Worm (Caenorhabditis elegans) whole organism, young adult: Measurements from ENCODE around the gene F55C10.4.

Source experiments
- B0019.2 ChIP-seq: fragments of 200-800 bp; sonication (Bioruptor generic); conservative IDR thresholded peaks from 2 replicates; pipeline ENCODE4 v1.3.6; 2022; ENCODE audit warnings: missing genetic modification reagents, missing genetic modification characterization, missing compliant biosample characterization
- B0035.1 ChIP-seq: sonication (generic microtip); optimal IDR thresholded peaks from 2 replicates; lab custom pipeline; 2016; ENCODE audit warnings: missing genetic modification characterization, mild to moderate bottlenecking, missing compliant biosample characterization, missing genotype, missing genetic modification reagents
- B0261.1 ChIP-seq: sonication (generic microtip); optimal IDR thresholded peaks from 2 replicates; lab custom pipeline; 2016; ENCODE audit warnings: mild to moderate bottlenecking, missing genetic modification characterization, moderate library complexity, missing compliant biosample characterization
- B0336.3 ChIP-seq: fragments of 200-800 bp; sonication (Bioruptor generic); IDR thresholded peaks from 2 replicates; pipeline ENCODE4 v1.3.6; 2022; ENCODE audit warnings: missing genetic modification characterization, missing compliant biosample characterization
- F10E7.11 ChIP-seq: sonication (generic microtip); optimal IDR thresholded peaks from 2 replicates; lab custom pipeline; 2017; ENCODE audit warnings: mild to moderate bottlenecking, missing genetic modification characterization, moderate library complexity, missing compliant biosample characterization
- F37B4.10 ChIP-seq: fragments of 200-800 bp; sonication (Bioruptor generic); IDR thresholded peaks from 2 replicates; pipeline ENCODE4 v1.3.6; 2022; ENCODE audit warnings: missing genetic modification characterization, missing compliant biosample characterization
- F52B5.7 ChIP-seq: sonication (generic microtip); optimal IDR thresholded peaks from 2 replicates; lab custom pipeline; 2016; ENCODE audit warnings: mild to moderate bottlenecking, missing genetic modification characterization, missing compliant biosample characterization
- F57A8.1 ChIP-seq: fragments of 200-800 bp; sonication (Bioruptor generic); optimal IDR thresholded peaks from 2 replicates; lab custom pipeline; 2018; ENCODE audit warnings: mild to moderate bottlenecking, missing genetic modification characterization, moderate library complexity, missing compliant biosample characterization
- T07F8.4 ChIP-seq: sonication (generic microtip); optimal IDR thresholded peaks from 2 replicates; lab custom pipeline; 2016; ENCODE audit warnings: mild to moderate bottlenecking, missing genetic modification characterization, moderate library complexity, missing compliant biosample characterization
- Y79H2A.3 ChIP-seq: fragments of 200-800 bp; sonication (Bioruptor generic); conservative IDR thresholded peaks from 2 replicates; pipeline ENCODE4 v1.3.6; 2022; ENCODE audit warnings: missing genetic modification reagents, missing genetic modification characterization, missing compliant biosample characterization
- ZK185.1 ChIP-seq: sonication (generic microtip); optimal IDR thresholded peaks from 2 replicates; lab custom pipeline; 2016; ENCODE audit warnings: mild to moderate bottlenecking, missing genetic modification characterization, missing compliant biosample characterization; ENCODE audit not compliant: poor library complexity, severe bottlenecking
- aptf-3 ChIP-seq: fragments of 200-800 bp; sonication (Bioruptor generic); IDR thresholded peaks from 2 replicates; pipeline ENCODE4 v1.3.6; 2022; ENCODE audit warnings: missing genetic modification characterization, missing compliant biosample characterization
- athp-1 ChIP-seq: sonication (generic microtip); optimal IDR thresholded peaks from 2 replicates; lab custom pipeline; 2017; ENCODE audit warnings: mild to moderate bottlenecking, missing genetic modification characterization, missing compliant biosample characterization
- ccch-3 ChIP-seq: fragments of 200-800 bp; sonication (Bioruptor generic); optimal IDR thresholded peaks from 2 replicates; lab custom pipeline; 2018; ENCODE audit warnings: mild to moderate bottlenecking, missing genetic modification characterization, missing compliant biosample characterization
- cebp-2 ChIP-seq: fragments of 200-800 bp; sonication (Bioruptor generic); IDR thresholded peaks from 2 replicates; pipeline ENCODE4 v1.3.6; 2022; ENCODE audit warnings: missing genetic modification characterization, missing compliant biosample characterization
- dox-1 ChIP-seq: fragments of 200-800 bp; sonication (Bioruptor generic); IDR thresholded peaks from 2 replicates; pipeline ENCODE4 v1.3.6; 2022; ENCODE audit warnings: missing genetic modification reagents, missing genetic modification characterization, missing compliant biosample characterization
- egrh-3 ChIP-seq: fragments of 200-800 bp; sonication (Bioruptor generic); IDR thresholded peaks from 2 replicates; pipeline ENCODE4 v1.3.6; 2022; ENCODE audit warnings: missing genetic modification reagents, missing genetic modification characterization, missing compliant biosample characterization
- ekl-4 ChIP-seq: fragments of 200-800 bp; sonication (Bioruptor generic); IDR thresholded peaks from 2 replicates; pipeline ENCODE4 v1.3.6; 2022; ENCODE audit warnings: missing genetic modification reagents, missing genetic modification characterization, missing compliant biosample characterization
- hlh-12 ChIP-seq: sonication (generic microtip); optimal IDR thresholded peaks from 2 replicates; lab custom pipeline; 2016; ENCODE audit warnings: missing genetic modification characterization, missing compliant biosample characterization
- hrde-1 ChIP-seq: sonication (generic microtip); optimal IDR thresholded peaks from 2 replicates; lab custom pipeline; 2016; ENCODE audit warnings: missing genetic modification characterization, mild to moderate bottlenecking, missing compliant biosample characterization, moderate library complexity, missing genotype, missing genetic modification reagents, borderline replicate concordance
- lag-1 ChIP-seq: fragments of 200-800 bp; sonication (Bioruptor generic); IDR thresholded peaks from 2 replicates; pipeline ENCODE4 v1.3.6; 2022; ENCODE audit warnings: missing genetic modification reagents, missing genetic modification characterization, missing compliant biosample characterization
- lin-35 ChIP-seq, 3 experiments: fragments of 150-350 bp in 2 of 3; sonication (generic microtip) in 1 of 3; optimal IDR thresholded peaks; 2 replicates each; lab custom pipeline; 2014 to 2018; ENCODE audit warnings: missing biosample characterization in 3 of 3, missing genetic modification characterization in 3 of 3, missing genetic modification reagents in 3 of 3
- lin-40 ChIP-seq: sonication (generic microtip); optimal IDR thresholded peaks from 2 replicates; lab custom pipeline; 2016; ENCODE audit warnings: missing genetic modification characterization, mild to moderate bottlenecking, missing compliant biosample characterization, missing genotype, missing genetic modification reagents
- lir-1 ChIP-seq: fragments of 200-800 bp; sonication (Bioruptor generic); conservative IDR thresholded peaks from 2 replicates; pipeline ENCODE4 v1.3.6; 2022; ENCODE audit warnings: missing genetic modification reagents, missing genetic modification characterization, missing compliant biosample characterization
- lsl-1 ChIP-seq: fragments of 200-800 bp; sonication (Bioruptor generic); optimal IDR thresholded peaks from 2 replicates; lab custom pipeline; 2018; ENCODE audit warnings: mild to moderate bottlenecking, missing genetic modification characterization, moderate library complexity, missing compliant biosample characterization
- madf-6 ChIP-seq: fragments of 200-800 bp; sonication (Bioruptor generic); IDR thresholded peaks from 2 replicates; pipeline ENCODE4 v1.3.6; 2022; ENCODE audit warnings: missing genetic modification reagents, missing genetic modification characterization, missing compliant biosample characterization
- nfyb-1 ChIP-seq: fragments of 200-800 bp; sonication (Bioruptor generic); IDR thresholded peaks from 2 replicates; pipeline ENCODE4 v1.3.6; 2022; ENCODE audit warnings: missing genetic modification reagents, missing genetic modification characterization, missing compliant biosample characterization
- nhr-120 ChIP-seq: fragments of 200-800 bp; sonication (Bioruptor generic); IDR thresholded peaks from 2 replicates; pipeline ENCODE4 v1.3.6; 2022; ENCODE audit warnings: missing genetic modification characterization, missing compliant biosample characterization
- nhr-27 ChIP-seq: fragments of 200-800 bp; sonication (Bioruptor generic); optimal IDR thresholded peaks from 2 replicates; lab custom pipeline; 2018; ENCODE audit warnings: mild to moderate bottlenecking, missing genetic modification characterization, moderate library complexity, missing compliant biosample characterization
- sdz-38 ChIP-seq: sonication (generic microtip); optimal IDR thresholded peaks from 2 replicates; lab custom pipeline; 2016; ENCODE audit warnings: missing genotype, missing genetic modification characterization, missing compliant biosample characterization
- snpc-1.1 ChIP-seq: sonication (generic microtip); optimal IDR thresholded peaks from 2 replicates; lab custom pipeline; 2017; ENCODE audit warnings: missing genetic modification characterization, mild to moderate bottlenecking, missing compliant biosample characterization, antibody characterized with exemption, moderate library complexity, missing genotype, missing genetic modification reagents; ENCODE audit not compliant: insufficient read depth
- tlf-1 ChIP-seq: fragments of 200-800 bp; sonication (Bioruptor generic); optimal IDR thresholded peaks from 2 replicates; lab custom pipeline; 2018; ENCODE audit warnings: mild to moderate bottlenecking, missing genetic modification characterization, missing compliant biosample characterization
- zfh-2 ChIP-seq: fragments of 200-800 bp; sonication (Bioruptor generic); conservative IDR thresholded peaks from 2 replicates; pipeline ENCODE4 v1.3.6; 2022; ENCODE audit warnings: missing genetic modification reagents, missing genetic modification characterization, missing compliant biosample characterization
- zim-3 ChIP-seq: sonication (generic microtip); optimal IDR thresholded peaks from 2 replicates; lab custom pipeline; 2017; ENCODE audit warnings: mild to moderate bottlenecking, missing genetic modification characterization, moderate library complexity, missing compliant biosample characterization

Gene F55C10.4

ce11 chrV:11386428-11386827 lies at the start of gene F55C10.4:
Gene F55C10.4 (plus strand): TSS chrV:11386728.
- TF ChIP-seq B0336.3 (no peak), tlf-1 (GFP tag; lab: Kevin White, UChicago) (no peak), T07F8.4 (tag; lab: Kevin White, UChicago) (no peak), B0019.2 (GFP tag; lab: Robert Waterston, UW) (no peak), madf-6 (GFP tag; lab: Robert Waterston, UW) (no peak)
- TF ChIP-seq, all 124 proteins: peak for 0

- no peak for TF ChIP-seq F52B5.7
- no peak for TF ChIP-seq F37B4.10 (GFP tag; lab: Robert Waterston, UW)
- no peak for TF ChIP-seq lsl-1
- TF ChIP-seq snpc-1.1 (tag; lab: Kevin White, UChicago) = no peak
- no peak for TF ChIP-seq B0035.1 (tag; lab: Kevin White, UChicago)
- TF ChIP-seq F57A8.1 (GFP tag; lab: Kevin White, UChicago) = no peak
Observed at ce11 chrV:11336877-11337276, 49.7 kb upstream of the F55C10.4 start.

ce11 chrV:11341130-11341675 lies 45.3 kb upstream of the F55C10.4 start:
- no peak for TF ChIP-seq lir-1
- TF ChIP-seq nfyb-1 (GFP tag; lab: Robert Waterston, UW) = 0 out of 2 replicates have a peak, but pooled peaks have one; percentile 38
- TF ChIP-seq dox-1 (GFP tag; lab: Robert Waterston, UW) = 0 out of 2 replicates have a peak, but pooled peaks have one; percentile 8
- no peak for TF ChIP-seq cebp-2
- no peak for TF ChIP-seq ZK185.1
- no peak for TF ChIP-seq aptf-3 (GFP tag; lab: Robert Waterston, UW)
- no peak for TF ChIP-seq sdz-38 (tag; lab: Kevin White, UChicago)
- no peak for TF ChIP-seq zim-3 (tag; lab: Kevin White, UChicago)
- no peak for TF ChIP-seq F57A8.1 (GFP tag; lab: Kevin White, UChicago)
- TF ChIP-seq zfh-2 (GFP tag; lab: Robert Waterston, UW) = peak; percentile 93
- TF ChIP-seq egrh-3 (GFP tag; lab: Robert Waterston, UW) = peak; percentile 45; the same call in 1 of the 2 replicates
- TF ChIP-seq nhr-27 = no peak
- no peak for TF ChIP-seq hlh-12 (tag; lab: Kevin White, UChicago)
- TF ChIP-seq ekl-4 = 0 out of 2 replicates have a peak, but pooled peaks have one; percentile 21

- TF ChIP-seq lir-1 (no peak), lin-35 (GFP tag; optimal IDR thresholded peaks at IDR 0.05; lab: Kevin White, UChicago) (no peak), B0261.1 (tag; lab: Kevin White, UChicago) (no peak), nhr-120 (GFP tag; lab: Robert Waterston, UW) (no peak), F10E7.11 (no peak), lag-1 (GFP tag; lab: Robert Waterston, UW) (no peak), lin-40 (tag; lab: Kevin White, UChicago) (no peak), Y79H2A.3 (GFP tag; lab: Robert Waterston, UW) (no peak), zfh-2 (GFP tag; lab: Robert Waterston, UW) (no peak), ccch-3 (GFP tag; lab: Kevin White, UChicago) (no peak), athp-1 (tag; lab: Kevin White, UChicago) (no peak), hrde-1 (no peak)
- TF ChIP-seq, all 124 proteins: peak for 0
Observed at ce11 chrV:11341913-11342312, 44.6 kb upstream of the F55C10.4 start, which contains the start of gene T02E9.5. Gene T02E9.5 (plus strand): TSS chrV:11342233.
